Worm (Caenorhabditis elegans) whole organism, L4 larva: ENCODE results near the gene F14D7.6.

Experiments used
- F10B5.3 ChIP-seq: sonication (generic microtip); optimal IDR thresholded peaks from 2 replicates; lab custom pipeline; 2016; ENCODE audit warnings: mild to moderate bottlenecking, missing genetic modification characterization, missing compliant biosample characterization
- F26F4.8 ChIP-seq: fragments of 200-800 bp; sonication (Bioruptor generic); conservative IDR thresholded peaks from 2 replicates; pipeline ENCODE4 v1.3.6; 2022; ENCODE audit warnings: missing genetic modification characterization, missing compliant biosample characterization
- F49E8.2 ChIP-seq: sonication (generic microtip); optimal IDR thresholded peaks from 2 replicates; lab custom pipeline; 2016; ENCODE audit warnings: missing compliant biosample characterization, mild to moderate bottlenecking, missing genetic modification characterization, borderline replicate concordance
- R02D3.7 ChIP-seq: fragments of 150-350 bp; sonication (generic microtip); optimal IDR thresholded peaks from 3 replicates; lab custom pipeline; 2014; ENCODE audit warnings: missing biosample characterization, missing genetic modification characterization
- T20F7.1 ChIP-seq: fragments of 200-800 bp; sonication (Bioruptor generic); optimal IDR thresholded peaks from 2 replicates; lab custom pipeline; 2018; ENCODE audit warnings: mild to moderate bottlenecking, missing genetic modification characterization, missing compliant biosample characterization
- T26A8.4 ChIP-seq: fragments of 200-800 bp; sonication (Bioruptor generic); IDR thresholded peaks from 2 replicates; pipeline ENCODE4 v1.3.6; 2022; ENCODE audit warnings: missing genetic modification characterization, missing compliant biosample characterization
- Y48G9A.11 ChIP-seq: fragments of 200-800 bp; sonication (Bioruptor generic); IDR thresholded peaks from 2 replicates; pipeline ENCODE4 v1.3.6; 2022; ENCODE audit warnings: missing genetic modification reagents, missing genetic modification characterization, missing compliant biosample characterization
- aha-1 ChIP-seq: fragments of 150-350 bp; peaks from one replicate; lab custom pipeline; 2014; ENCODE audit warnings: missing biosample characterization, missing genetic modification characterization
- ama-1 ChIP-seq: fragments of 150-350 bp; optimal IDR thresholded peaks from 2 replicates; lab custom pipeline; 2014; ENCODE audit warnings: inconsistent platforms, mixed read lengths
- daf-8 ChIP-seq: fragments of 200-800 bp; sonication (Bioruptor generic); IDR thresholded peaks from 2 replicates; pipeline ENCODE4 v1.3.6; 2022; ENCODE audit warnings: missing genetic modification characterization, missing compliant biosample characterization
- dmd-6 ChIP-seq: fragments of 200-800 bp; sonication (Bioruptor generic); IDR thresholded peaks from 2 replicates; pipeline ENCODE4 v1.3.6; 2022; ENCODE audit warnings: missing genetic modification reagents, missing genetic modification characterization, missing compliant biosample characterization
- dpl-1 ChIP-seq: fragments of 150-350 bp; optimal IDR thresholded peaks from 2 replicates; lab custom pipeline; 2014; ENCODE audit warnings: missing biosample characterization, missing genetic modification reagents, missing genetic modification characterization
- duxl-1 ChIP-seq: sonication (generic microtip); optimal IDR thresholded peaks from 2 replicates; lab custom pipeline; 2016; ENCODE audit warnings: mild to moderate bottlenecking, missing genetic modification characterization, moderate library complexity, missing compliant biosample characterization; ENCODE audit not compliant: poor library complexity
- dve-1 ChIP-seq: sonication (generic microtip); optimal IDR thresholded peaks from 2 replicates; lab custom pipeline; 2017; ENCODE audit warnings: antibody characterized with exemption, mild to moderate bottlenecking, missing genetic modification characterization, missing compliant biosample characterization; ENCODE audit not compliant: insufficient read depth
- fkh-10 ChIP-seq: fragments of 150-350 bp; optimal IDR thresholded peaks from 2 replicates; lab custom pipeline; 2014; ENCODE audit warnings: missing biosample characterization, missing genetic modification reagents, missing genetic modification characterization
- hif-1 ChIP-seq, 2 experiments: sonication (generic microtip); optimal IDR thresholded peaks; 2 replicates each; lab custom pipeline; 2016 to 2017; ENCODE audit warnings: missing compliant biosample characterization in 2 of 2, missing genetic modification characterization in 2 of 2, missing genetic modification reagents in 2 of 2, missing genotype in 2 of 2, mild to moderate bottlenecking in 1 of 2
- hlh-11 ChIP-seq: fragments of 200-800 bp; sonication (Bioruptor generic); optimal IDR thresholded peaks from 2 replicates; lab custom pipeline; 2018; ENCODE audit warnings: mild to moderate bottlenecking, missing genetic modification characterization, missing compliant biosample characterization
- hlh-30 ChIP-seq: sonication (generic microtip); optimal IDR thresholded peaks from 2 replicates; lab custom pipeline; 2017; ENCODE audit warnings: antibody characterized with exemption, mild to moderate bottlenecking, missing genetic modification characterization, missing compliant biosample characterization; ENCODE audit not compliant: insufficient read depth
- lin-15B ChIP-seq: fragments of 150-350 bp; sonication (generic microtip); optimal IDR thresholded peaks from 3 replicates; lab custom pipeline; 2014; ENCODE audit warnings: missing biosample characterization, missing genetic modification characterization
- lin-39 ChIP-seq: fragments of 150-350 bp; optimal IDR thresholded peaks from 2 replicates; lab custom pipeline; 2014; ENCODE audit warnings: missing biosample characterization, missing genetic modification reagents, missing genetic modification characterization
- lsy-2 ChIP-seq, 2 experiments: fragments of 150-350 bp in 1 of 2; sonication (generic microtip) in 1 of 2; optimal IDR thresholded peaks; 2 replicates each; lab custom pipeline; 2014 to 2017; ENCODE audit warnings: missing biosample characterization in 2 of 2, missing genetic modification characterization in 2 of 2
- madf-9 ChIP-seq: fragments of 200-800 bp; sonication (Bioruptor generic); conservative IDR thresholded peaks from 2 replicates; pipeline ENCODE4 v1.3.6; 2022; ENCODE audit warnings: missing genetic modification reagents, missing genetic modification characterization, missing compliant biosample characterization
- mes-2 ChIP-seq: sonication (generic microtip); optimal IDR thresholded peaks from 2 replicates; lab custom pipeline; 2016; ENCODE audit warnings: missing genotype, mild to moderate bottlenecking, missing genetic modification characterization, missing compliant biosample characterization; ENCODE audit not compliant: poor library complexity, severe bottlenecking
- mxl-2 ChIP-seq: fragments of 200-800 bp; sonication (Bioruptor generic); conservative IDR thresholded peaks from 2 replicates; pipeline ENCODE4 v1.3.6; 2022; ENCODE audit warnings: missing genetic modification reagents, missing genetic modification characterization, missing compliant biosample characterization
- nhr-102 ChIP-seq: sonication (generic microtip); optimal IDR thresholded peaks from 2 replicates; lab custom pipeline; 2016; ENCODE audit warnings: mild to moderate bottlenecking, missing genetic modification characterization, moderate library complexity, missing compliant biosample characterization
- nhr-11 ChIP-seq: fragments of 150-350 bp; optimal IDR thresholded peaks from 2 replicates; lab custom pipeline; 2014; ENCODE audit warnings: missing biosample characterization, missing genetic modification characterization
- nhr-6 ChIP-seq: fragments of 150-350 bp; optimal IDR thresholded peaks from 2 replicates; lab custom pipeline; 2014; ENCODE audit warnings: missing biosample characterization, missing genetic modification characterization
- nhr-77 ChIP-seq: fragments of 150-350 bp; optimal IDR thresholded peaks from 2 replicates; lab custom pipeline; 2014; ENCODE audit warnings: missing biosample characterization, missing genetic modification characterization
- rbr-2 ChIP-seq: sonication (generic microtip); optimal IDR thresholded peaks from 2 replicates; lab custom pipeline; 2016; ENCODE audit warnings: missing genotype, missing genetic modification characterization, missing compliant biosample characterization
- saeg-2 ChIP-seq: fragments of 200-800 bp; sonication (Bioruptor generic); IDR thresholded peaks from 2 replicates; pipeline ENCODE4 v1.3.6; 2022; ENCODE audit warnings: missing genetic modification reagents, missing genetic modification characterization, missing compliant biosample characterization
- snpc-4 ChIP-seq: fragments of 150-350 bp; optimal IDR thresholded peaks from 2 replicates; lab custom pipeline; 2014; ENCODE audit warnings: missing biosample characterization, missing genetic modification characterization
- spr-3 ChIP-seq: fragments of 200-800 bp; sonication (Bioruptor generic); optimal IDR thresholded peaks from 2 replicates; lab custom pipeline; 2018; ENCODE audit warnings: mild to moderate bottlenecking, missing genetic modification characterization, missing compliant biosample characterization
- zip-11 ChIP-seq: fragments of 200-800 bp; sonication (Bioruptor generic); IDR thresholded peaks from 2 replicates; pipeline ENCODE4 v1.3.6; 2022; ENCODE audit warnings: missing genetic modification characterization, missing compliant biosample characterization
- ztf-7 ChIP-seq: fragments of 150-350 bp; optimal IDR thresholded peaks from 2 replicates; lab custom pipeline; 2014; ENCODE audit warnings: missing biosample characterization, missing genetic modification characterization

F14D7.6 gene

ce11 chrV:14355738-14356368 is 54.6 kb downstream of the F14D7.6 start, which contains the start of gene cyn-1 (continued):
- TF ChIP-seq spr-3 (GFP tag; lab: Kevin White, UChicago) (peak; percentile 17), duxl-1 (tag; lab: Kevin White, UChicago) (peak; percentile 61), dmd-6 (peak; percentile 55; the same call in 1 of the 2 replicates), F10B5.3 (tag; lab: Kevin White, UChicago) (peak; percentile 40), lin-39 (tag; lab: Kevin White, UChicago) (no peak), daf-8 (GFP tag; lab: Robert Waterston, UW) (no peak), lsy-2 (tag; optimal IDR thresholded peaks at IDR 0.05; lab: Kevin White, UChicago) (peak in 1 of 2 experiments; percentile 93), mxl-2 (no peak), ztf-7 (peak; percentile 53), nhr-6 (peak; percentile 96), ama-1 (lab: Kevin White, UChicago) (peak; percentile 10), mes-2 (tag; lab: Kevin White, UChicago) (peak; percentile 93), zip-11 (GFP tag; lab: Robert Waterston, UW) (no peak), F26F4.8 (GFP tag; lab: Robert Waterston, UW) (no peak), Y48G9A.11 (GFP tag; lab: Robert Waterston, UW) (no peak), dve-1 (tag; lab: Kevin White, UChicago) (peak; percentile 85), rbr-2 (peak; percentile 73), F49E8.2 (tag; lab: Kevin White, UChicago) (peak; percentile 1), madf-9 (peak; percentile 43; the same call in 1 of the 2 replicates), nhr-11 (tag; lab: Kevin White, UChicago) (peak; percentile 34), R02D3.7 (tag; lab: Kevin White, UChicago) (no peak), nhr-77 (tag; lab: Kevin White, UChicago) (peak; percentile 54), hlh-30 (tag; lab: Kevin White, UChicago) (peak; percentile 52), T26A8.4 (GFP tag; lab: Robert Waterston, UW) (peak; percentile 70), lin-15B (tag; lab: Kevin White, UChicago) (no peak), nhr-102 (tag; lab: Kevin White, UChicago) (peak; percentile 71), dpl-1 (GFP tag; lab: Kevin White, UChicago) (peak; percentile 97), hif-1 (tag; optimal IDR thresholded peaks at IDR 0.05; lab: Kevin White, UChicago) (peak in 1 of 2 experiments; percentile 25), aha-1 (tag; lab: Kevin White, UChicago) (peak; percentile 31), fkh-10 (GFP tag; lab: Kevin White, UChicago) (peak; percentile 69), snpc-4 (no peak), hlh-11 (peak; percentile 66), T20F7.1 (GFP tag; lab: Kevin White, UChicago) (peak; percentile 72), saeg-2 (GFP tag; lab: Robert Waterston, UW) (no peak)
- TF ChIP-seq, all 104 proteins: peak for 40
